Fruit fly (Drosophila melanogaster) whole organism, prepupa: ENCODE measurements around the gene CG15169.

Experiments used
- Blimp-1 ChIP-seq: fragments of 200-800 bp; sonication (Bioruptor generic); optimal IDR thresholded peaks from 3 replicates; lab custom pipeline; 2017; ENCODE audit warnings: missing biosample characterization, missing genetic modification characterization, mild to moderate bottlenecking, moderate library complexity, missing genetic modification reagents
- CG10669 ChIP-seq: fragments of 200-800 bp; sonication (Bioruptor generic); optimal IDR thresholded peaks from 3 replicates; lab custom pipeline; 2018; ENCODE audit warnings: missing biosample characterization, mild to moderate bottlenecking, missing genetic modification characterization, moderate library complexity
- CG11294 ChIP-seq: fragments of 200-800 bp; sonication (Bioruptor generic); IDR thresholded peaks from 2 replicates; pipeline ENCODE4 v1.3.6; 2022; ENCODE audit warnings: missing biosample characterization, missing genetic modification characterization
- CG11762 ChIP-seq: fragments of 200-800 bp; sonication (Bioruptor generic); optimal IDR thresholded peaks from 3 replicates; lab custom pipeline; 2016; ENCODE audit warnings: missing biosample characterization, missing genetic modification characterization; ENCODE audit not compliant: insufficient read depth
- CG11902 ChIP-seq: fragments of 200-800 bp; sonication (Bioruptor generic); optimal IDR thresholded peaks from 3 replicates; lab custom pipeline; 2016; ENCODE audit warnings: missing biosample characterization, missing genetic modification characterization
- CG1621 ChIP-seq: fragments of 200-800 bp; sonication (Bioruptor generic); optimal IDR thresholded peaks from 3 replicates; lab custom pipeline; 2018; ENCODE audit warnings: missing biosample characterization, mild to moderate bottlenecking, missing genetic modification characterization
- CG16779 ChIP-seq: fragments of 200-800 bp; sonication (Bioruptor generic); optimal IDR thresholded peaks from 3 replicates; lab custom pipeline; 2017; ENCODE audit warnings: missing biosample characterization, mild to moderate bottlenecking, missing genetic modification characterization
- CG3032 ChIP-seq: fragments of 200-800 bp; optimal IDR thresholded peaks from 2 replicates; lab custom pipeline; 2019; ENCODE audit warnings: missing biosample characterization, mild to moderate bottlenecking, missing genetic modification characterization, moderate library complexity
- CG34406 ChIP-seq: fragments of 200-800 bp; sonication (Bioruptor generic); optimal IDR thresholded peaks from 3 replicates; lab custom pipeline; 2016; ENCODE audit warnings: missing biosample characterization, missing genetic modification characterization
- CG3919 ChIP-seq: fragments of 200-800 bp; sonication (Bioruptor generic); optimal IDR thresholded peaks from 3 replicates; lab custom pipeline; 2016; ENCODE audit warnings: missing biosample characterization, missing genetic modification characterization
- CG4318 ChIP-seq: fragments of 200-800 bp; sonication (Bioruptor generic); optimal IDR thresholded peaks from 3 replicates; lab custom pipeline; 2017; ENCODE audit warnings: missing biosample characterization, mild to moderate bottlenecking, missing genetic modification characterization
- CG6276 ChIP-seq: fragments of 200-800 bp; sonication (Bioruptor generic); optimal IDR thresholded peaks from 2 replicates; lab custom pipeline; 2017; ENCODE audit warnings: missing biosample characterization, mild to moderate bottlenecking, missing genetic modification characterization
- CG6792 ChIP-seq: fragments of 200-800 bp; sonication (Bioruptor generic); optimal IDR thresholded peaks from 3 replicates; lab custom pipeline; 2016; ENCODE audit warnings: missing biosample characterization, missing genetic modification characterization
- CG6808 ChIP-seq: fragments of 200-800 bp; sonication (Bioruptor generic); optimal IDR thresholded peaks from 3 replicates; lab custom pipeline; 2017; ENCODE audit warnings: missing biosample characterization, missing genetic modification characterization, mild to moderate bottlenecking, moderate library complexity, missing genetic modification reagents
- CG6854 ChIP-seq: fragments of 200-800 bp; sonication (Bioruptor generic); optimal IDR thresholded peaks from 2 replicates; lab custom pipeline; 2017; ENCODE audit warnings: missing biosample characterization, mild to moderate bottlenecking, missing genetic modification characterization
- CG8119 ChIP-seq: fragments of 200-800 bp; sonication (Bioruptor generic); IDR thresholded peaks from 3 replicates; pipeline ENCODE4 v1.3.6; 2022; ENCODE audit warnings: missing biosample characterization, missing genetic modification characterization
- CG8319 ChIP-seq: fragments of 200-800 bp; sonication (Bioruptor generic); optimal IDR thresholded peaks from 3 replicates; lab custom pipeline; 2016; ENCODE audit warnings: missing biosample characterization, missing genetic modification characterization
- CG8632 ChIP-seq: fragments of 200-800 bp; sonication (Bioruptor generic); optimal IDR thresholded peaks from 3 replicates; lab custom pipeline; 2016; ENCODE audit warnings: missing biosample characterization, missing genetic modification characterization
- Eip75B ChIP-seq: fragments of 200-800 bp; sonication (Bioruptor generic); optimal IDR thresholded peaks from 3 replicates; lab custom pipeline; 2016; ENCODE audit warnings: missing biosample characterization, missing genetic modification characterization
- Eip78C ChIP-seq: fragments of 200-800 bp; sonication (Bioruptor generic); peaks from one replicate; lab custom pipeline; 2016; ENCODE audit warnings: missing biosample characterization, missing genetic modification characterization
- Ets21C ChIP-seq: fragments of 200-800 bp; sonication (Bioruptor generic); optimal IDR thresholded peaks from 3 replicates; lab custom pipeline; 2016; ENCODE audit warnings: missing biosample characterization, missing genetic modification characterization
- Ets96B ChIP-seq: fragments of 200-800 bp; optimal IDR thresholded peaks from 2 replicates; lab custom pipeline; 2019; ENCODE audit warnings: missing biosample characterization, mild to moderate bottlenecking, missing genetic modification characterization, moderate library complexity
- Gug ChIP-seq: fragments of 200-800 bp; sonication (Bioruptor generic); IDR thresholded peaks from 2 replicates; pipeline ENCODE4 v1.3.6; 2022; ENCODE audit warnings: missing biosample characterization, missing genetic modification characterization
- Hr38 ChIP-seq: sonication (Bioruptor generic); optimal IDR thresholded peaks from 2 replicates; lab custom pipeline; 2016; ENCODE audit warnings: missing biosample characterization, missing genetic modification characterization
- Hr39 ChIP-seq: fragments of 200-800 bp; sonication (Bioruptor generic); optimal IDR thresholded peaks from 2 replicates; lab custom pipeline; 2016; ENCODE audit warnings: missing biosample characterization, missing genetic modification characterization
- Hr4 ChIP-seq: fragments of 200-800 bp; sonication (Bioruptor generic); optimal IDR thresholded peaks from 3 replicates; lab custom pipeline; 2016; ENCODE audit warnings: missing biosample characterization, missing genetic modification characterization
- Lpt ChIP-seq: fragments of 200-800 bp; sonication (Bioruptor generic); optimal IDR thresholded peaks from 3 replicates; lab custom pipeline; 2016; ENCODE audit warnings: missing biosample characterization, missing genetic modification characterization
- Met ChIP-seq: fragments of 200-800 bp; sonication (Bioruptor generic); optimal IDR thresholded peaks from 3 replicates; lab custom pipeline; 2016; ENCODE audit warnings: missing biosample characterization, missing genetic modification characterization
- OdsH ChIP-seq: fragments of 200-800 bp; sonication (Bioruptor generic); optimal IDR thresholded peaks from 3 replicates; lab custom pipeline; 2016; ENCODE audit warnings: missing biosample characterization, missing genetic modification characterization
- Smox ChIP-seq: fragments of 200-800 bp; sonication (Bioruptor generic); optimal IDR thresholded peaks from 3 replicates; lab custom pipeline; 2016; ENCODE audit warnings: missing biosample characterization, missing genetic modification characterization
- Sox14 ChIP-seq: fragments of 200-800 bp; sonication (Bioruptor generic); optimal IDR thresholded peaks from 3 replicates; lab custom pipeline; 2016; ENCODE audit warnings: missing biosample characterization, missing genetic modification characterization
- achi ChIP-seq: fragments of 200-800 bp; sonication (Bioruptor generic); optimal IDR thresholded peaks from 3 replicates; lab custom pipeline; 2016; ENCODE audit warnings: missing biosample characterization, missing genetic modification characterization
- acj6 ChIP-seq: fragments of 200-800 bp; sonication (Bioruptor generic); optimal IDR thresholded peaks from 3 replicates; lab custom pipeline; 2016; ENCODE audit warnings: missing biosample characterization, missing genetic modification characterization
- cyc ChIP-seq: fragments of 200-800 bp; sonication (Bioruptor generic); optimal IDR thresholded peaks from 3 replicates; lab custom pipeline; 2016; ENCODE audit warnings: missing biosample characterization, missing genetic modification characterization
- dac ChIP-seq: fragments of 200-800 bp; sonication (Bioruptor generic); optimal IDR thresholded peaks from 2 replicates; lab custom pipeline; 2017; ENCODE audit warnings: missing biosample characterization, mild to moderate bottlenecking, missing genetic modification characterization
- dsx ChIP-seq: fragments of 200-800 bp; optimal IDR thresholded peaks from 3 replicates; lab custom pipeline; 2019; ENCODE audit warnings: missing biosample characterization, mild to moderate bottlenecking, missing genetic modification characterization, moderate library complexity; ENCODE audit not compliant: poor library complexity, severe bottlenecking
- esn ChIP-seq: fragments of 200-800 bp; sonication (Bioruptor generic); optimal IDR thresholded peaks from 2 replicates; lab custom pipeline; 2016; ENCODE audit warnings: missing biosample characterization, mild to moderate bottlenecking, missing genetic modification characterization, moderate library complexity
- fd85E ChIP-seq: fragments of 200-800 bp; sonication (Bioruptor generic); optimal IDR thresholded peaks from 3 replicates; lab custom pipeline; 2016; ENCODE audit warnings: missing biosample characterization, missing genetic modification characterization
- fkh ChIP-seq: fragments of 200-800 bp; sonication (Bioruptor generic); optimal IDR thresholded peaks from 3 replicates; lab custom pipeline; 2017; ENCODE audit warnings: missing biosample characterization, mild to moderate bottlenecking, missing genetic modification characterization, moderate library complexity
- net ChIP-seq: fragments of 200-800 bp; sonication (Bioruptor generic); optimal IDR thresholded peaks from 3 replicates; lab custom pipeline; 2016; ENCODE audit warnings: missing biosample characterization, missing genetic modification characterization
- salr ChIP-seq, 2 experiments: fragments of 200-800 bp; sonication (Bioruptor generic); optimal IDR thresholded peaks; 3 replicates each; lab custom pipeline; 2016 to 2018; ENCODE audit warnings: missing biosample characterization in 2 of 2, missing genetic modification characterization in 2 of 2, mild to moderate bottlenecking in 1 of 2
- spab ChIP-seq: fragments of 200-800 bp; sonication (Bioruptor generic); optimal IDR thresholded peaks from 2 replicates; lab custom pipeline; 2017; ENCODE audit warnings: missing biosample characterization, mild to moderate bottlenecking, missing genetic modification characterization, missing genetic modification reagents
- ss ChIP-seq, 2 experiments: fragments of 200-800 bp; sonication (Bioruptor generic); optimal IDR thresholded peaks; 2 replicates in 1 of 2; 3 replicates in 1 of 2; lab custom pipeline; 2017 to 2018; ENCODE audit warnings: mild to moderate bottlenecking in 2 of 2, missing biosample characterization in 2 of 2, missing genetic modification characterization in 2 of 2, moderate library complexity in 1 of 2
- svp ChIP-seq: fragments of 200-800 bp; sonication (Bioruptor generic); peaks from one replicate; lab custom pipeline; 2016; ENCODE audit warnings: missing biosample characterization, missing genetic modification characterization
- vri ChIP-seq: fragments of 200-800 bp; sonication (Bioruptor generic); optimal IDR thresholded peaks from 3 replicates; lab custom pipeline; 2016; ENCODE audit warnings: missing biosample characterization, mild to moderate bottlenecking, missing genetic modification characterization

Gene CG15169

dm6 chr2L:18990720-18991119, at the start of gene CG15169:
CG15169 (plus strand) TSS chr2L:18991020.
- TF ChIP-seq dsx (GFP tag; lab: Kevin White, UChicago) (no peak), Smox (GFP tag; lab: Kevin White, UChicago) (no peak)

dm6 chr2L:18943309-18943708, 47.5 kb upstream of the CG15169 start:
- no peak for TF ChIP-seq dac
- TF ChIP-seq ss (GFP tag; optimal IDR thresholded peaks at IDR 0.05; lab: Kevin White, UChicago) = peak; percentile 68 to 69
- no peak for TF ChIP-seq spab
- TF ChIP-seq fd85E (GFP tag; lab: Kevin White, UChicago) = no peak
- peak; percentile 42 for TF ChIP-seq Eip78C (GFP tag; lab: Kevin White, UChicago)
- TF ChIP-seq svp (GFP tag; lab: Kevin White, UChicago) = no peak
- no peak for TF ChIP-seq CG11902 (GFP tag; lab: Kevin White, UChicago)
- TF ChIP-seq CG6792 = no peak
- TF ChIP-seq vri (GFP tag; lab: Kevin White, UChicago) = no peak
- no peak for TF ChIP-seq achi (GFP tag; lab: Kevin White, UChicago)
- TF ChIP-seq dsx (GFP tag; lab: Kevin White, UChicago) = peak; percentile 46
- TF ChIP-seq Ets21C (GFP tag; lab: Kevin White, UChicago) = no peak
- no peak for TF ChIP-seq salr (GFP tag; optimal IDR thresholded peaks at IDR 0.05; lab: Kevin White, UChicago)
- no peak for TF ChIP-seq acj6
- TF ChIP-seq CG11294 (GFP tag; lab: Robert Waterston, UW) = no peak
- no peak for TF ChIP-seq net
- TF ChIP-seq CG34406 (GFP tag; lab: Kevin White, UChicago) = no peak
- TF ChIP-seq CG6276 (GFP tag; lab: Kevin White, UChicago) = no peak
- TF ChIP-seq CG10669 (GFP tag; lab: Kevin White, UChicago) = no peak
- peak; percentile 43 for TF ChIP-seq CG6808 (GFP tag; lab: Kevin White, UChicago)
- no peak for TF ChIP-seq OdsH (GFP tag; lab: Kevin White, UChicago)
- TF ChIP-seq Smox (GFP tag; lab: Kevin White, UChicago) = no peak
- TF ChIP-seq Met = no peak
- no peak for TF ChIP-seq Ets96B (tag; lab: Kevin White, UChicago)
- no peak for TF ChIP-seq CG3919 (GFP tag; lab: Kevin White, UChicago)
- no peak for TF ChIP-seq Hr4 (GFP tag; lab: Kevin White, UChicago)
- no peak for TF ChIP-seq CG8319 (GFP tag; lab: Kevin White, UChicago)
- TF ChIP-seq CG4318 (GFP tag; lab: Kevin White, UChicago) = no peak
- no peak for TF ChIP-seq CG8632
- no peak for TF ChIP-seq Hr39 (GFP tag; lab: Kevin White, UChicago)
- no peak for TF ChIP-seq CG1621 (tag; lab: Kevin White, UChicago)
- peak; percentile 38 for TF ChIP-seq CG6854 (GFP tag; lab: Kevin White, UChicago)
- TF ChIP-seq CG16779 (tag; lab: Kevin White, UChicago) = no peak
- no peak for TF ChIP-seq Sox14 (GFP tag; lab: Kevin White, UChicago)
- no peak for TF ChIP-seq esn (GFP tag; lab: Kevin White, UChicago)
- no peak for TF ChIP-seq Blimp-1 (GFP tag; lab: Kevin White, UChicago)
- no peak for TF ChIP-seq Eip75B (GFP tag; lab: Kevin White, UChicago)
- no peak for TF ChIP-seq cyc (GFP tag; lab: Kevin White, UChicago)
- no peak for TF ChIP-seq Lpt (GFP tag; lab: Kevin White, UChicago)
- TF ChIP-seq CG8119 = no peak
- TF ChIP-seq fkh (GFP tag; lab: Kevin White, UChicago) = no peak
- no peak for TF ChIP-seq Hr38 (GFP tag; lab: Kevin White, UChicago)
- no peak for TF ChIP-seq Gug (GFP tag; lab: Robert Waterston, UW)
- TF ChIP-seq CG3032 (tag; lab: Kevin White, UChicago) = no peak
- no peak for TF ChIP-seq CG11762 (GFP tag; lab: Kevin White, UChicago)
